Worm (Caenorhabditis elegans) whole organism, midembryonic: ENCODE data around the gene rps-5.

Experiments
- T22C8.4 ChIP-seq: fragments of 200-800 bp; sonication (Bioruptor generic); IDR thresholded peaks from 2 replicates; pipeline ENCODE4 v1.3.6; 2022; ENCODE audit warnings: missing genetic modification characterization, missing compliant biosample characterization
- cog-1 ChIP-seq: sonication (generic microtip); optimal IDR thresholded peaks from 2 replicates; lab custom pipeline; 2016; ENCODE audit warnings: missing genetic modification characterization, missing compliant biosample characterization
- flt-1 ChIP-seq: fragments of 200-800 bp; sonication (Bioruptor generic); IDR thresholded peaks from 2 replicates; pipeline ENCODE4 v1.3.6; 2022; ENCODE audit warnings: missing genetic modification characterization, missing compliant biosample characterization
- klf-2 ChIP-seq: fragments of 200-800 bp; sonication (Bioruptor generic); conservative IDR thresholded peaks from 2 replicates; pipeline ENCODE4 v1.3.6; 2022; ENCODE audit warnings: missing genetic modification reagents, missing genetic modification characterization, missing compliant biosample characterization
- med-1 ChIP-seq: sonication (generic microtip); optimal IDR thresholded peaks from 2 replicates; lab custom pipeline; 2017; ENCODE audit warnings: missing genetic modification characterization, mild to moderate bottlenecking, missing compliant biosample characterization, antibody characterized with exemption, missing genetic modification reagents; ENCODE audit not compliant: insufficient read depth
- ztf-23 ChIP-seq: fragments of 200-800 bp; sonication (Bioruptor generic); IDR thresholded peaks from 2 replicates; pipeline ENCODE4 v1.3.6; 2022; ENCODE audit warnings: missing genetic modification reagents, missing genetic modification characterization, missing compliant biosample characterization

DNA sequence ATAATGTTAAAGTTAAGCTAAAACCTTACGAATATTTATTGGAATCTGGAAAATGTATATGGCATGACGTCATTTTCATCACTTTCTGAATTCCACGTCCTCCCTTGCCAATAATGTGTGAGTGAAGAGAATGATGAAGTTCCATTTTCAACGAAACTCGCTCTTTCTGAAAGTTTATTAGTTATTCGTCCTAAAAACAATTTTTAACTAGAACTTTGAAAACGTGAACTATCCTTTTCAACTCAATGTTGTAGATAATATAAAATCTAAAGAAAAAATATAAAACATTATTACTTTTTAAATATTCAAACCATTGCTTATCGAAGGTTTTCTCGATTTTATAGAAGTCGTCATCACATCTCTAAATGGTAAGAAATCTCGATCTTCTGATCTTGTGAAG is 21.3 kb downstream of the rps-5 start, which contains the start of gene M7.7:
- TF ChIP-seq T22C8.4 (GFP tag; lab: Robert Waterston, UW) (no peak), flt-1 (GFP tag; lab: Robert Waterston, UW) (no peak), klf-2 (no peak), cog-1 (tag; lab: Kevin White, UChicago) (no peak), ztf-23 (GFP tag; lab: Robert Waterston, UW) (no peak), med-1 (GFP tag; lab: Kevin White, UChicago) (no peak)
